Fruit fly (Drosophila melanogaster) whole organism, adult: ENCODE data around the gene Edc3.

Experiments
- CG11617 ChIP-seq: fragments of 200-800 bp; sonication (Bioruptor generic); optimal IDR thresholded peaks from 2 replicates; lab custom pipeline; 2017; ENCODE audit warnings: mild to moderate bottlenecking, missing biosample characterization, missing genetic modification reagents, missing genetic modification characterization
- CG12768 ChIP-seq: fragments of 200-800 bp; sonication (Bioruptor generic); optimal IDR thresholded peaks from 2 replicates; lab custom pipeline; 2017; ENCODE audit warnings: missing biosample characterization, missing genetic modification characterization, mild to moderate bottlenecking, moderate library complexity, missing genetic modification reagents
- CG14711 ChIP-seq: fragments of 200-800 bp; sonication (Bioruptor generic); optimal IDR thresholded peaks from 2 replicates; lab custom pipeline; 2018; ENCODE audit warnings: missing biosample characterization, mild to moderate bottlenecking, missing genetic modification characterization, moderate library complexity
- CG1620 ChIP-seq: fragments of 200-800 bp; sonication (Bioruptor generic); optimal IDR thresholded peaks from 2 replicates; lab custom pipeline; 2016; ENCODE audit warnings: missing biosample characterization, missing genetic modification characterization
- CG33017 ChIP-seq: fragments of 200-800 bp; sonication (Bioruptor generic); optimal IDR thresholded peaks from 2 replicates; lab custom pipeline; 2018; ENCODE audit warnings: missing biosample characterization, mild to moderate bottlenecking, missing genetic modification characterization, moderate library complexity
- CG5204 ChIP-seq: fragments of 200-800 bp; sonication (Bioruptor generic); optimal IDR thresholded peaks from 2 replicates; lab custom pipeline; 2016; ENCODE audit warnings: missing biosample characterization, missing genetic modification characterization
- CG7045 ChIP-seq: fragments of 200-800 bp; sonication (Bioruptor generic); optimal IDR thresholded peaks from 2 replicates; lab custom pipeline; 2017; ENCODE audit warnings: missing biosample characterization, mild to moderate bottlenecking, missing genetic modification characterization
- CG7101 ChIP-seq: fragments of 200-800 bp; sonication (Bioruptor generic); optimal IDR thresholded peaks from 2 replicates; lab custom pipeline; 2018; ENCODE audit warnings: missing biosample characterization, mild to moderate bottlenecking, missing genetic modification characterization, moderate library complexity
- Clk ChIP-seq: fragments of 200-800 bp; sonication (Bioruptor generic); optimal IDR thresholded peaks from 2 replicates; lab custom pipeline; 2017; ENCODE audit warnings: missing biosample characterization, missing genetic modification characterization
- Crg-1 ChIP-seq: fragments of 200-800 bp; sonication (Bioruptor generic); optimal IDR thresholded peaks from 2 replicates; lab custom pipeline; 2016; ENCODE audit warnings: missing biosample characterization, missing genetic modification characterization
- Hr96 ChIP-seq: fragments of 200-800 bp; sonication (Bioruptor generic); optimal IDR thresholded peaks from 2 replicates; lab custom pipeline; 2016; ENCODE audit warnings: missing biosample characterization, missing genetic modification characterization
- Mnt ChIP-seq: fragments of 200-800 bp; sonication (Bioruptor generic); optimal IDR thresholded peaks from 2 replicates; lab custom pipeline; 2016; ENCODE audit warnings: missing biosample characterization, mild to moderate bottlenecking, missing genetic modification characterization
- bab1 ChIP-seq: fragments of 200-800 bp; sonication (Bioruptor generic); optimal IDR thresholded peaks from 3 replicates; lab custom pipeline; 2019; ENCODE audit warnings: missing biosample characterization, mild to moderate bottlenecking, missing genetic modification characterization, moderate library complexity
- cic ChIP-seq: fragments of 200-800 bp; sonication (Bioruptor generic); optimal IDR thresholded peaks from 2 replicates; lab custom pipeline; 2017; ENCODE audit warnings: missing biosample characterization, mild to moderate bottlenecking, missing genetic modification characterization, moderate library complexity
- cnc ChIP-seq, 2 experiments: fragments of >200 bp; optimal IDR thresholded peaks; 2 replicates each; lab custom pipeline; 2017
- kay ChIP-seq: fragments of 200-800 bp; sonication (Bioruptor generic); peaks from one replicate; lab custom pipeline; 2016; ENCODE audit warnings: missing biosample characterization, missing genetic modification characterization, borderline replicate concordance
- ovo ChIP-seq: fragments of 200-800 bp; sonication (Bioruptor generic); optimal IDR thresholded peaks from 2 replicates; lab custom pipeline; 2016; ENCODE audit warnings: missing biosample characterization, missing genetic modification characterization
- pad ChIP-seq: fragments of 200-800 bp; sonication (Bioruptor generic); optimal IDR thresholded peaks from 3 replicates; lab custom pipeline; 2017; ENCODE audit warnings: missing biosample characterization, missing genetic modification characterization, mild to moderate bottlenecking, moderate library complexity, missing genetic modification reagents
- tj ChIP-seq: fragments of 200-800 bp; sonication (Bioruptor generic); optimal IDR thresholded peaks from 3 replicates; lab custom pipeline; 2017; ENCODE audit warnings: missing biosample characterization, mild to moderate bottlenecking, missing genetic modification characterization, moderate library complexity
- toe ChIP-seq: fragments of 200-800 bp; sonication (Bioruptor generic); optimal IDR thresholded peaks from 2 replicates; lab custom pipeline; 2016; ENCODE audit warnings: missing biosample characterization, missing genetic modification characterization

Edc3 gene

DNA sequence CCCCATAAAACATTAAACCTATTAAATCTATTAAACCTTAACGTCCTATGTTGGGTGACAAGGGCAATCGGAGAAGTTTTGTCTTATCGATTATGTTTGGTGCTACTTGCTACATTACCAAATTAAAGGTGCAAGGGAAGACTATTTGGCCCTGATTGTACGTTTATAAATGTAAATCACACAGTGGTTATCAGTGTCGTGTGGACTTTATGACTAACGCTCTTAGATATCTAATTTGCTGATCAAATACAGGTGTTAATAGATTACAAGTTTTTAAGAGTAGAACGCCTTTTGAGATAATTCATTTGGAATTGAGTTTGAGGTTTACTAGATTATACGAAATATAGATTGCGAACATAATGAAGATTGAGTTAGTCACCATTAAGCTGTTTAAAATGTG, 9.2 kb upstream of the Edc3 start:
- peak; percentile 4 for TF ChIP-seq cic (GFP tag; lab: Kevin White, UChicago)
- no peak for TF ChIP-seq CG14711 (tag; lab: Kevin White, UChicago)

DNA sequence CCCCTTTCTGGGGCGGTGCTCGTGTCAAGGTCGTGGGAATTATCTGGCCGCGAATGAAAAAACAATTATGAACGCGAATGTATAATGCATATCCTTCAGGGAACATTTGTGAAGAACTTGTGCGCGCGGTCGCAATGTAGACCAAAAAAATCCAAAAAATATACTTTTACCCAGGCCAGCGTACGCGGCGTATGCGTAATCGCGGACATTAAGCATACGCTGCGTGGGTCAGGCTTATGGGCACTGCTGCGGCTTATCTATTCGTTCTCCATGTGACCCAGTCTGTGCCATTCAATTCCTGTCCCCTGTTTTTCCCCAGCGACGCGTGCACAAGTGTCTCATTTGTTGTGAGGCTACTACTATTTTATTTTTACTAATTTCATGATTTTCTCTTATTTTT, 8.6 kb upstream of the Edc3 start:
- no peak for TF ChIP-seq CG1620
- no peak for TF ChIP-seq CG11617 (GFP tag; lab: Kevin White, UChicago)
- TF ChIP-seq kay (GFP tag; lab: Kevin White, UChicago), result no peak
- no peak for TF ChIP-seq CG33017
- no peak for TF ChIP-seq CG7101 (tag; lab: Kevin White, UChicago)
- TF ChIP-seq Mnt, result no peak
- no peak for TF ChIP-seq Crg-1 (GFP tag; lab: Kevin White, UChicago)
- TF ChIP-seq ovo (GFP tag; lab: Kevin White, UChicago), result no peak
- TF ChIP-seq Hr96 (GFP tag; lab: Kevin White, UChicago), result no peak
- TF ChIP-seq toe, result no peak

DNA sequence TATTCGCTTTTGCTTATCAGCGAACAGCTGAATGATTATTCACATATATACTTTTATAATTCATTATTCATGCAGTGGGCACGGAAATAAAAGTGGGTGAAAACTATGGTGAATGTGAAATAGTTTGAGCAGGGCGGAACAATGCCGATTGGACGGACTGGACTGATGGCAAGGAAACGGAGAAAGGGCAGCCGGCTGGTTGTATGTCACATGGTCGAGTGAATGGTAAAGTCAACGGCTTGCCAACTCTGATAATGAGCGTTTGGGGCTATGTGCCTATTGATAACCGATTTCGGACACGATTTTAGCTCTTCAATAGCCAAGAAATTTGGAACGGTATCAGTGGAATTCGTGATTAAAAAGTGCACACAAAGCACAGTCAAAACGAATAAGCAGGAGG, 6.1 kb upstream of the Edc3 start:
- TF ChIP-seq cic (GFP tag; lab: Kevin White, UChicago) (no peak), kay (GFP tag; lab: Kevin White, UChicago) (peak; percentile 11)

DNA sequence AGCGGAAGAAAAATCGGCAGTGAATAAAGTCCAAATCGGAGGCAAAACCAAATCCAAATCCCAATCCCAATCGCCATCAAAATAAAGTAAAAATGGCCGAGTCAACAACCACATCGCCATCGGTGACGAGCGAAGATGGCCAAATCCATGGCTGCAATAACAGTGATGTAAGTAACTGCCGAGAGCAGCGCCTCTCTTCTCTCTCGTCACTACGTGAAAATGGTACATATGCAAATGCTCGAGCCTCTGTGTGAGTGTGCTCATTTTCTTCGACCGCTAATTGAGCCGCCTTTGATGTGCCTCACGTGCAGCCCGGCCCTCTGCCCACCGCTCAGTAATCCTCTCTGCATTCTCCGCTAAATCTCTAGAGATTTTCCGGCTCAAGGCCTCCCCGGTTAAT, 4.7 kb upstream of the Edc3 start:
- TF ChIP-seq CG7045 (GFP tag; lab: Kevin White, UChicago) (no peak), toe (no peak), Clk (GFP tag; lab: Kevin White, UChicago) (no peak), cnc (optimal IDR thresholded peaks at IDR 0.05; lab: Kevin White, UChicago) (no peak), ovo (GFP tag; lab: Kevin White, UChicago) (no peak), kay (GFP tag; lab: Kevin White, UChicago) (peak; percentile 71)

DNA sequence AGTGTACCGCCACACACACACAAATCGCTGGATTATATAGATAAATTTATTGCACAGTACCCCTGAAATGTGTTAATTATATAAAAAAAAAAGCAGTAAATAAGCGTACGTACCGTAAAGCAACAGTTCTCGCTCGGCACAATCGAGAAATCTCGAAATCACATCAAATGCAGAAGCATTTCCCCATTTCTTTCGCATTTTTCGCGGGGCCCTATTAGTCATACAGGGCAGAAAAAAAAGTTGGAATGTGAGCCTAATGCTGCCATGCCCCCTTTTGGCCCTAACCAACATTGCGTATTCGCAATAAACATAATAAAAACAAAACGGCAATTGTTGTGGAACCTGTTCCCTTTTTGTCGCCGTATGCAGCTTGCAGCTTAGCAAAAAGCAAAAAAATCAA, 4.1 kb upstream of the Edc3 start:
- TF ChIP-seq kay (GFP tag; lab: Kevin White, UChicago), result peak; percentile 94
- no peak for TF ChIP-seq bab1 (GFP tag; lab: Kevin White, UChicago)

DNA sequence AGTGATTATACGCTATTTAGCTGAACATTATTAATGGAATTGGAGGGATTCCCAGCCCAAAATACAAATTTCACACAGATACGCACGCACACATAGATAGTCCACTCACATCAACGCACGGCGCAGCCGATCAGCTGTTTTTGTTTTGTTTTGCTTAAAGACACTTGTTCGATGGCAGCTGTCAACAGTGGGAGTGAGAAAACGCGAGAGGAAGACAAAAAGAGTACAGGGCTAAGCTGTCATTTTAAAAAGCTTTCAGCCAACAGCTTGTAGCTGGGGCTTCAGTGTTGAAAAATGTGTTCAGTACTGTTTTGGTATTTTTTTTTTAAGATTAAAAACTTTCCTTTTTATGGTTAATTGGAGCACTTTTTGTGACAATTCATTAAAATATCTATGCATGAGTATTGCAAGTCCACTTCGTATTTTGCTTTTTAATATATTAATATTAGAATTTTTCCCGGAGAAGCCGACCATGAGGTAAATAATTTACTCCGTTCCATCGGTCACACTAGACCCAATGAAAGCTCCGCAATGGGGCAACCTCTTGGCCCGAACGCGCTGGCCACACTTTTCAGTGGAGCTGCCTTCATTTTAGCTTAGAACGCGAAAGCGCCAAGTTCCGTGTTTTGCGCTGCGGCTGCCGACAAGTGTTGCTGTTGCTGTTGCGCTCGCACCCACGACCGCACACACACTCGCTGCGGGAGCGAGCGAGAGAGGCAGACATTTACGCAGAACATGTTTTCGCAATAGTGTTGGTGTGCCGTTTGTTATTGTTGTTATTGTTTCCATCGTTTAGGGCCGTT, 3.4 kb upstream of the Edc3 start:
- TF ChIP-seq CG14711 (tag; lab: Kevin White, UChicago) (peak; percentile 63), Hr96 (GFP tag; lab: Kevin White, UChicago) (peak; percentile 52), CG7045 (GFP tag; lab: Kevin White, UChicago) (peak; percentile 52), pad (GFP tag; lab: Kevin White, UChicago) (peak; percentile 73), cnc (optimal IDR thresholded peaks at IDR 0.05; lab: Kevin White, UChicago) (no peak), cic (GFP tag; lab: Kevin White, UChicago) (peak; percentile 87), ovo (GFP tag; lab: Kevin White, UChicago) (peak; percentile 81), CG12768 (GFP tag; lab: Kevin White, UChicago) (peak; percentile 10), kay (GFP tag; lab: Kevin White, UChicago) (no peak), Crg-1 (GFP tag; lab: Kevin White, UChicago) (peak; percentile 80), bab1 (GFP tag; lab: Kevin White, UChicago) (peak; percentile 60), Mnt (peak; percentile 87), CG1620 (peak; percentile 77), CG11617 (GFP tag; lab: Kevin White, UChicago) (peak; percentile 88), tj (GFP tag; lab: Kevin White, UChicago) (peak; percentile 73), CG7101 (tag; lab: Kevin White, UChicago) (peak; percentile 38), CG33017 (peak; percentile 42), Clk (GFP tag; lab: Kevin White, UChicago) (peak; percentile 49), toe (peak; percentile 47), CG5204 (GFP tag; lab: Kevin White, UChicago) (no peak)

DNA sequence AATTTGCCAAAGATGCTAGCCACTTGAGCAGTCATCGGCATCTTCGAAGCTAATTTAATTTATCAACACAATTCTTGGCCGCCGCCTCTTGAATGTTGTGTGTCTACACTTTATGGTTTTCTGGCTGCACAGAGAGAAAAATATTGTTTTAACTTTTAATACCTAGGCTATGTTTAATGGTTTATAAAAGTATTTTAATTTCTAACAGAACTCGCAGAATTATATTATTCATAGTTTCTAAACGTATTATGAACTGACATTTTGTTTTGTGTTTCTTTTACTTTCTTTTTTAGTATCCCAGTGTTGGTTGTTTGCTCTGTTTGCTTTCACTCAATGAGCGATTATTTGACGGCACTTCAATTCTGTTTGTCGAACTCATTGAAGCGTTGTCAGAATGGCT, 2.5 kb upstream of the Edc3 start:
- no peak for TF ChIP-seq CG7101 (tag; lab: Kevin White, UChicago)
- TF ChIP-seq kay (GFP tag; lab: Kevin White, UChicago), result peak; percentile 61

DNA sequence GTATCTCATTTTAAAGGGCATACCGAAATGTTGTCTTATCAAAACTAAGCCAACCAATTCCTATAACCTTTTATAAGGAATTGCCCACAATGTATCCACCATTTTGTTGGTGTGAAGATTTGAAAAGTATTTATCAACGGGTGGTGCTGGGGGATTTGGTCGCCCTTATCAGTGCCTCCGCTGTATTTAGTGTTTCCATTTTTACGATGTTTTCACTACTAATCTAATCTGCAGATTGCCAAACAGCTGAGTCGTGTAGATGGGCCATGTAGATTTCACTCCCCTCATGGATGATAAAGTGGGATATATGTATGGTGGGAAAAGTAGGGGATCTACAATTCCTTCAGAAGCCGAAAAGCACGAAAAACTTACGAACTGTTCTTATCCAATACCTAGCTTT, 1.7 kb upstream of the Edc3 start:
- TF ChIP-seq kay (GFP tag; lab: Kevin White, UChicago), result peak; percentile 48
- TF ChIP-seq cic (GFP tag; lab: Kevin White, UChicago), result peak; percentile 78
- peak; percentile 1 for TF ChIP-seq CG12768 (GFP tag; lab: Kevin White, UChicago)
- TF ChIP-seq bab1 (GFP tag; lab: Kevin White, UChicago), result no peak
